Worm (Caenorhabditis elegans) whole organism, L3 larva: ENCODE results near the gene mrpl-53.

Experiments used
- R02D3.7 ChIP-seq: fragments of 150-350 bp; optimal IDR thresholded peaks from 2 replicates; lab custom pipeline; 2014; ENCODE audit warnings: missing biosample characterization, missing genetic modification characterization
- ZK546.5 ChIP-seq: sonication (generic microtip); optimal IDR thresholded peaks from 2 replicates; lab custom pipeline; 2017; ENCODE audit warnings: missing biosample characterization, missing genetic modification characterization
- aly-2 ChIP-seq: fragments of 150-350 bp; optimal IDR thresholded peaks from 2 replicates; lab custom pipeline; 2014; ENCODE audit warnings: missing biosample characterization, missing genetic modification characterization
- ama-1 ChIP-seq: fragments of 150-350 bp; optimal IDR thresholded peaks from 2 replicates; lab custom pipeline; 2018
- ceh-16 ChIP-seq: sonication (generic microtip); optimal IDR thresholded peaks from 2 replicates; lab custom pipeline; 2017; ENCODE audit warnings: missing biosample characterization, missing genetic modification characterization
- ceh-28 ChIP-seq: fragments of 150-350 bp; optimal IDR thresholded peaks from 2 replicates; lab custom pipeline; 2014; ENCODE audit warnings: missing biosample characterization, missing genetic modification reagents, missing genetic modification characterization
- ceh-82 ChIP-seq: fragments of 150-350 bp; optimal IDR thresholded peaks from 2 replicates; lab custom pipeline; 2014; ENCODE audit warnings: missing biosample characterization, missing genetic modification characterization
- daf-12 ChIP-seq: fragments of 150-350 bp; optimal IDR thresholded peaks from 2 replicates; lab custom pipeline; 2014; ENCODE audit warnings: missing biosample characterization, missing genetic modification reagents, missing genetic modification characterization
- egl-27 ChIP-seq: sonication (generic microtip); optimal IDR thresholded peaks from 4 replicates; lab custom pipeline; 2017; ENCODE audit warnings: missing biosample characterization, missing genetic modification reagents, missing genetic modification characterization
- egl-5 ChIP-seq: fragments of 150-350 bp; optimal IDR thresholded peaks from 2 replicates; lab custom pipeline; 2017; ENCODE audit warnings: missing biosample characterization, missing genetic modification reagents, missing genetic modification characterization, inconsistent platforms
- elt-1 ChIP-seq: fragments of 150-350 bp; optimal IDR thresholded peaks from 2 replicates; lab custom pipeline; 2014; ENCODE audit warnings: missing biosample characterization, missing genetic modification characterization
- elt-2 ChIP-seq: sonication (generic microtip); optimal IDR thresholded peaks from 2 replicates; lab custom pipeline; 2016; ENCODE audit warnings: missing genetic modification reagents, mild to moderate bottlenecking, missing genetic modification characterization, missing compliant biosample characterization
- elt-3 ChIP-seq, 3 experiments: fragments of 150-350 bp in 1 of 3; sonication (generic microtip) in 2 of 3; optimal IDR thresholded peaks; 2 replicates in 2 of 3; 4 replicates in 1 of 3; lab custom pipeline; 2014 to 2017; ENCODE audit warnings: missing biosample characterization in 3 of 3, missing genetic modification characterization in 3 of 3
- eor-1 ChIP-seq, 2 experiments: fragments of 150-350 bp; optimal IDR thresholded peaks; 2 replicates each; lab custom pipeline; 2014 to 2018; ENCODE audit warnings: missing biosample characterization in 2 of 2, missing genetic modification characterization in 2 of 2
- fkh-10 ChIP-seq: sonication (generic microtip); optimal IDR thresholded peaks from 2 replicates; lab custom pipeline; 2017; ENCODE audit warnings: missing biosample characterization, missing genetic modification reagents, missing genetic modification characterization
- fkh-2 ChIP-seq: fragments of 150-350 bp; optimal IDR thresholded peaks from 2 replicates; lab custom pipeline; 2014; ENCODE audit warnings: missing biosample characterization, missing genetic modification reagents, missing genetic modification characterization
- hmg-11 ChIP-seq: sonication (generic microtip); optimal IDR thresholded peaks from 2 replicates; lab custom pipeline; 2016; ENCODE audit warnings: missing genetic modification characterization, missing compliant biosample characterization
- jun-1 ChIP-seq: fragments of 150-350 bp; optimal IDR thresholded peaks from 2 replicates; lab custom pipeline; 2014; ENCODE audit warnings: missing biosample characterization, missing genetic modification reagents, missing genetic modification characterization
- lin-15B ChIP-seq: fragments of 150-350 bp; optimal IDR thresholded peaks from 2 replicates; lab custom pipeline; 2014; ENCODE audit warnings: missing biosample characterization, missing genetic modification characterization
- lin-39 ChIP-seq: fragments of 150-350 bp; optimal IDR thresholded peaks from 2 replicates; lab custom pipeline; 2018; ENCODE audit warnings: missing biosample characterization, missing genetic modification reagents, missing genetic modification characterization
- lsy-12 ChIP-seq: sonication (generic microtip); optimal IDR thresholded peaks from 2 replicates; lab custom pipeline; 2016; ENCODE audit warnings: mild to moderate bottlenecking, missing genetic modification characterization, missing compliant biosample characterization
- mml-1 ChIP-seq: fragments of 150-350 bp; sonication (generic microtip); optimal IDR thresholded peaks from 3 replicates; lab custom pipeline; 2014; ENCODE audit warnings: missing biosample characterization, missing genetic modification characterization
- nfya-1 ChIP-seq: sonication (generic microtip); optimal IDR thresholded peaks from 2 replicates; lab custom pipeline; 2017; ENCODE audit warnings: missing genetic modification characterization, mild to moderate bottlenecking, missing compliant biosample characterization, antibody characterized with exemption, moderate library complexity; ENCODE audit not compliant: insufficient read depth
- nhr-11 ChIP-seq: fragments of 150-350 bp; optimal IDR thresholded peaks from 2 replicates; lab custom pipeline; 2014; ENCODE audit warnings: missing biosample characterization, missing genetic modification characterization
- nhr-12 ChIP-seq: fragments of 150-350 bp; optimal IDR thresholded peaks from 2 replicates; lab custom pipeline; 2014; ENCODE audit warnings: missing biosample characterization, missing genetic modification characterization
- nhr-23 ChIP-seq: fragments of 150-350 bp; optimal IDR thresholded peaks from 2 replicates; lab custom pipeline; 2014; ENCODE audit warnings: missing biosample characterization, missing genetic modification reagents, missing genetic modification characterization
- nhr-237 ChIP-seq: fragments of 150-350 bp; optimal IDR thresholded peaks from 2 replicates; lab custom pipeline; 2014; ENCODE audit warnings: missing biosample characterization, missing genetic modification characterization
- nhr-28 ChIP-seq: fragments of 150-350 bp; optimal IDR thresholded peaks from 2 replicates; lab custom pipeline; 2014; ENCODE audit warnings: missing biosample characterization, missing genetic modification characterization
- nhr-43 ChIP-seq: sonication (generic microtip); optimal IDR thresholded peaks from 2 replicates; lab custom pipeline; 2016; ENCODE audit warnings: mild to moderate bottlenecking, missing genetic modification characterization, missing compliant biosample characterization; ENCODE audit not compliant: poor library complexity, severe bottlenecking
- nhr-67 ChIP-seq: fragments of 150-350 bp; optimal IDR thresholded peaks from 2 replicates; lab custom pipeline; 2014; ENCODE audit warnings: missing biosample characterization, missing genetic modification characterization
- nhr-76 ChIP-seq: fragments of 150-350 bp; sonication (generic microtip); optimal IDR thresholded peaks from 5 replicates; lab custom pipeline; 2014; ENCODE audit warnings: missing biosample characterization, missing genetic modification characterization
- nhr-77 ChIP-seq: fragments of 150-350 bp; optimal IDR thresholded peaks from 2 replicates; lab custom pipeline; 2014; ENCODE audit warnings: missing biosample characterization, missing genetic modification characterization
- pha-4 ChIP-seq: fragments of 150-350 bp; optimal IDR thresholded peaks from 2 replicates; lab custom pipeline; 2014; ENCODE audit warnings: missing biosample characterization, missing genetic modification reagents, missing genetic modification characterization
- pqm-1 ChIP-seq: fragments of 150-350 bp; optimal IDR thresholded peaks from 2 replicates; lab custom pipeline; 2017; ENCODE audit warnings: missing biosample characterization, missing genetic modification characterization, inconsistent platforms
- sea-2 ChIP-seq: fragments of 150-350 bp; sonication (generic microtip); optimal IDR thresholded peaks from 4 replicates; lab custom pipeline; 2014; ENCODE audit warnings: missing biosample characterization, missing genetic modification reagents, missing genetic modification characterization
- skn-1 ChIP-seq: fragments of 150-350 bp; optimal IDR thresholded peaks from 2 replicates; lab custom pipeline; 2014; ENCODE audit warnings: missing biosample characterization, missing genetic modification characterization
- snpc-4 ChIP-seq: fragments of 150-350 bp; optimal IDR thresholded peaks from 2 replicates; lab custom pipeline; 2014; ENCODE audit warnings: missing biosample characterization, missing genetic modification characterization
- tbx-2 ChIP-seq: sonication (generic microtip); optimal IDR thresholded peaks from 2 replicates; lab custom pipeline; 2016; ENCODE audit warnings: mild to moderate bottlenecking, missing genetic modification characterization, missing compliant biosample characterization
- unc-39 ChIP-seq: sonication (generic microtip); optimal IDR thresholded peaks from 4 replicates; lab custom pipeline; 2017; ENCODE audit warnings: missing biosample characterization, missing genetic modification characterization
- unc-62 ChIP-seq: fragments of 150-350 bp; sonication (generic microtip); optimal IDR thresholded peaks from 4 replicates; lab custom pipeline; 2014; ENCODE audit warnings: missing biosample characterization, missing genetic modification reagents, missing genetic modification characterization
- zag-1 ChIP-seq: fragments of 150-350 bp; optimal IDR thresholded peaks from 2 replicates; lab custom pipeline; 2014; ENCODE audit warnings: missing biosample characterization, missing genetic modification characterization
- ztf-11 ChIP-seq: fragments of 150-350 bp; optimal IDR thresholded peaks from 2 replicates; lab custom pipeline; 2014; ENCODE audit warnings: missing biosample characterization, missing genetic modification characterization
- ztf-4 ChIP-seq: fragments of 150-350 bp; optimal IDR thresholded peaks from 2 replicates; lab custom pipeline; 2014; ENCODE audit warnings: missing biosample characterization, missing genetic modification characterization

mrpl-53 gene

DNA sequence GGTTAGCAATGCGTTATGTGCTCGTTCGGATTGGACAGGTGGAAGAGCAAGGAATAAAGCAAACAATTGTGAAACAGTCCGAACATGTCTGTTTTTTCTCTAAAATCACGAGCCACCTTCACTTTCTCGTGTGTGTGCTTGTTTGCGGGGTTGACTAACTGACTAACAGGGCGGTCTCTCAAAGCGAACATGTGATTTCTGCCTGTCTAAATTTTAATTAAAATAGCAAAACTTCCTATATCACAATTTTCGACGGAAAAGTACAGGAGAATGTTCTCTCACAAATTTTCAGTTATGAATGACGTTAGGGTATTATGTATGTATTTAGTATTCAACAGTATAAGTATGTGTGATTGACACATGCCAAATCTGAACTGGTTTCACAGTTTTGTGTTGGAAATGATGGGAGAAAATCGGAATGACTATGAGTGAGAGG is 24.5 kb downstream of the mrpl-53 start:
- TF ChIP-seq nhr-67 (tag; lab: Kevin White, UChicago), result no peak
- peak; percentile 8 for TF ChIP-seq nhr-23
- TF ChIP-seq pha-4 (tag; lab: Kevin White, UChicago), result peak; percentile 91

DNA sequence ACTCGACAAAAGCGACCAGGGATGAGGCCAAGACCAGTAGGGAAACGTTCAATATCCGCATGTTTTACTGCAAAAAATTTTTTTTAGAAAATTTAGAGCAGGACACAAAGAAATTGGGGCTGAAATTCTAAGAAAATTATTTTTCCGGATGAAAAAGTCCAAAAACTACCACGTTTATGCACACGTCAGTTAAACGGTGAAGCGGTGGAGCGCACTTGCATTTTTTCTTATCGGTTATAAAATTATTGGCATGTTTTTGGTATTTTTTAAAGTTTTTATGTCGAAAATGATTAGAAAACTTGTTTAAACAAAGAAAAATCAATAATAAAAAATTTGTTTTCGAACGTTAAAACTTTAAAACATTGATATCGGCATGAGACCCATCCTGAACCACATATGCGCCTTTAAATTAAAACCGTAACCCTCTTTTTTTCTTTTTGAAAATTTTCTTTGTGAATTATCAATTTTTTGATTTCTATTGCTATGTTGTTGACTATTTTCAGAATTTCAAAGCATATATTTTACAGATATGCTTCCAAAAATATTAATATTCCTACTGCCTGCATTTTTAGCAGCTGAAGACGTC is 26.8 kb downstream of the mrpl-53 start, which contains the start of the genes dnj-20 and ZK1307.8:
Gene dnj-20 (minus strand): TSS at position 67 of the 586 bp plus-strand sequence.
Gene ZK1307.8 (plus strand): TSS at position 504 of the 586 bp plus-strand sequence.
- no peak for TF ChIP-seq nhr-237 (tag; lab: Kevin White, UChicago)
- no peak for TF ChIP-seq R02D3.7 (tag; lab: Kevin White, UChicago)
- no peak for TF ChIP-seq nhr-23
- TF ChIP-seq nhr-76 (tag; lab: Kevin White, UChicago), result no peak
- TF ChIP-seq ceh-28 (tag; lab: Kevin White, UChicago), result no peak
- TF ChIP-seq nhr-11 (tag; lab: Kevin White, UChicago), result no peak
- TF ChIP-seq tbx-2 (tag; lab: Kevin White, UChicago), result no peak
- TF ChIP-seq lsy-12 (tag; lab: Kevin White, UChicago), result no peak
- no peak for TF ChIP-seq nhr-43
- no peak for TF ChIP-seq sea-2 (GFP tag; lab: Kevin White, UChicago)
- TF ChIP-seq egl-5 (tag; lab: Kevin White, UChicago), result no peak
- TF ChIP-seq daf-12, result no peak
- peak; percentile 33 for TF ChIP-seq hmg-11 (tag; lab: Kevin White, UChicago)
- no peak for TF ChIP-seq ceh-16 (tag; lab: Kevin White, UChicago)
- no peak for TF ChIP-seq nhr-77 (tag; lab: Kevin White, UChicago)
- TF ChIP-seq snpc-4 (tag; lab: Kevin White, UChicago), result no peak
- peak; percentile 45 for TF ChIP-seq elt-2
- TF ChIP-seq pqm-1 (tag; lab: Kevin White, UChicago), result peak; percentile 34
- TF ChIP-seq mml-1, result no peak
- no peak for TF ChIP-seq fkh-10 (GFP tag; lab: Kevin White, UChicago)
- no peak for TF ChIP-seq ama-1
- TF ChIP-seq lin-15B, result peak; percentile 40
- no peak for TF ChIP-seq unc-62 (GFP tag; lab: Kevin White, UChicago)
- TF ChIP-seq ztf-4 (tag; lab: Kevin White, UChicago), result no peak
- no peak for TF ChIP-seq jun-1 (tag; lab: Kevin White, UChicago)
- no peak for TF ChIP-seq unc-39
- TF ChIP-seq eor-1 (tag; optimal IDR thresholded peaks at IDR 0.05; lab: Kevin White, UChicago), result no peak
- TF ChIP-seq nhr-12 (tag; lab: Kevin White, UChicago), result no peak
- no peak for TF ChIP-seq ztf-11 (tag; lab: Kevin White, UChicago)
- no peak for TF ChIP-seq nhr-67 (tag; lab: Kevin White, UChicago)
- no peak for TF ChIP-seq elt-3 (tag; optimal IDR thresholded peaks at IDR 0.05; lab: Kevin White, UChicago)
- TF ChIP-seq ZK546.5 (tag; lab: Kevin White, UChicago), result no peak
- TF ChIP-seq lin-39, result peak; percentile 22
- TF ChIP-seq aly-2 (tag; lab: Kevin White, UChicago), result no peak
- peak; percentile 9 for TF ChIP-seq pha-4 (tag; lab: Kevin White, UChicago)
- no peak for TF ChIP-seq nhr-28 (tag; lab: Kevin White, UChicago)
- TF ChIP-seq egl-27 (tag; lab: Kevin White, UChicago), result no peak
- no peak for TF ChIP-seq fkh-2 (tag; lab: Kevin White, UChicago)
- no peak for TF ChIP-seq elt-1 (tag; lab: Kevin White, UChicago)
- TF ChIP-seq zag-1 (tag; lab: Kevin White, UChicago), result no peak
- peak; percentile 34 for TF ChIP-seq nfya-1 (tag; lab: Kevin White, UChicago)
- TF ChIP-seq, all 47 proteins: peak for 7

DNA sequence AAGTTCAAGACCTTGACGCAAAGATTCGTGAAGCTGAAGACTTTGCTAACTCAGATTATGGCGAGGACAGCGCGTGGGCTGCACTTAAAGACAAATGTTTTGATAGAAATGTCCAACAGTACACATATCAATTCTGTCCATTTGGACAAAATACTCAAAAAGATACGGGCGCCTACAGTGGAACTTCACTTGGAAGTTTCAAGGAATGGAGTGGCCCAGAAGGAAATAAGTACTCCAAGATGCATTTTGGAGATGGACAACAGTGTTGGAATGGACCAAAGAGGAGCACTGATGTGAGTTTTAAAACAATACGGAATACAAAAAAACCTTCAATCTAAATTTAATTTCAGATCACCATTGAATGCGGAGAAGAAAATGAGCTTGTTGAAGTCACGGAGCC is 28.5 kb downstream of the mrpl-53 start:
- TF ChIP-seq unc-39 (no peak), hmg-11 (tag; lab: Kevin White, UChicago) (no peak), elt-3 (tag; optimal IDR thresholded peaks at IDR 0.05; lab: Kevin White, UChicago) (no peak), lsy-12 (tag; lab: Kevin White, UChicago) (no peak), tbx-2 (tag; lab: Kevin White, UChicago) (no peak), ztf-4 (tag; lab: Kevin White, UChicago) (no peak), pha-4 (tag; lab: Kevin White, UChicago) (no peak), skn-1 (tag; lab: Kevin White, UChicago) (no peak), snpc-4 (tag; lab: Kevin White, UChicago) (no peak), ceh-28 (tag; lab: Kevin White, UChicago) (no peak), nhr-67 (tag; lab: Kevin White, UChicago) (no peak), nhr-11 (tag; lab: Kevin White, UChicago) (no peak), ztf-11 (tag; lab: Kevin White, UChicago) (no peak), ceh-82 (tag; lab: Kevin White, UChicago) (no peak), lin-39 (no peak), ama-1 (no peak), unc-62 (GFP tag; lab: Kevin White, UChicago) (no peak), nfya-1 (tag; lab: Kevin White, UChicago) (no peak)
